Fruit fly (Drosophila melanogaster) Kc167 (cell line): ENCODE measurements around the gene RNaseX25.

Experiments used
- Myc ChIP-seq: fragments of >200 bp; optimal IDR thresholded peaks from 2 replicates; lab custom pipeline; 2017; ENCODE audit warnings: missing external identifiers
- insv ChIP-seq: fragments of >200 bp; optimal IDR thresholded peaks from 3 replicates; lab custom pipeline; 2018; ENCODE audit warnings: missing external identifiers
- psq ChIP-seq: fragments of >200 bp; optimal IDR thresholded peaks from 2 replicates; lab custom pipeline; 2017; ENCODE audit warnings: missing external identifiers

DNA sequence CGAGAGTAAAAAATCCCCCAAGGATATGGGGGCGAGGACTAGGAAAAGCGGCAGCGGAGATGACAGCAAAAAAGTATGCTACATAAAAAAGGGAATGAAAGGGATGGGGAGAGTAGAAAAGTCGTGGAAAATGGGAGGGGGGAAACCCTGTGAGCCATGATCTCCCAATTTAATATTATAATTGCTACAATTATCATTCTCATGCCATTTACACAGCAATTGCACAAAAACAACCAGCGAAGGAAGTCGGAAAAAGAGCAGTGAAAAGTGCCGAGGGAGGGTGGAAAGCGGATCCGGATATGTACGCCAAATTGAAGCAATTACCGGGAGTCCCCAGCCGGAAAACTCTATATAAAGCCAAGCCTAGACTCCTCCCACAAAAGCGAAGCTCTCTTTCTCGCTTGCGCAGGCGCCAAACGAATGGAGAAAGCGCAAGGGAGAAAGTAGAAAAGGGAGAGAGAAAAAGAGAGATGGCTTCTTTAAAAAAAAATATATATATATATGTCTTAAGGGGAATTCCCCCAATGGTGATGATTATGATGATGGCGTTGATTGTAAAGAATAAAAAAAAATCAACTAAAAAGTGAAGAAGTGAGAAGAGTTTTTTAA, 1.9 kb upstream of the RNaseX25 start:
- TF ChIP-seq Myc (lab: Kevin White, UChicago) (no peak), insv (lab: Kevin White, UChicago) (no peak), psq (lab: Kevin White, UChicago) (no peak)
